Worm (Caenorhabditis elegans): ENCODE results near the gene cab-1.

The cab-1 gene

DNA sequence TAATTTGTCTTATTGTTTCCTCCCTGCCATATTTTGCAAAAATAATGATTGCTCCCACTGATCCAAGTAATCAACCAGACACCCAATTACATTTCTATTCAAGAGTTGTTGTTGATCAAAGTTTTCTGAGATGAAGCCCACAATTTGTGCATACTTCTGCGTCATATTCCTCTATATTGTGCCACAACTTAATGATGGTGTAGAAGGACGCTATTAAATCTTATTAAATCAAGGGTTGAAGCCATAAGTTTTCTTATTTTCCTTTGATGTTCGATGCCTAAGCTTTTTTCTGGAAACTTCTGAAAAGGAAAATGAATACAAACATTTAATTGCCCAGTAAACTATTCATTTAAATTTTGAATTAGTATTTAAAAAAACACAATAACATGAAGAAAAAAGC is 43.9 kb downstream of the cab-1 start:
- peak; percentile 22 for TF ChIP-seq dsc-1 (tag; optimal IDR thresholded peaks at IDR 0.05)
- peak; percentile 6 for TF ChIP-seq nhr-71 (tag; optimal IDR thresholded peaks at IDR 0.05)
- TF ChIP-seq mep-1 (tag; optimal IDR thresholded peaks at IDR 0.05), result peak; percentile 7
- TF ChIP-seq nhr-77 (tag; optimal IDR thresholded peaks at IDR 0.05), result no peak
- TF ChIP-seq lin-14 (GFP tag; optimal IDR thresholded peaks at IDR 0.05), result peak; percentile 0

DNA sequence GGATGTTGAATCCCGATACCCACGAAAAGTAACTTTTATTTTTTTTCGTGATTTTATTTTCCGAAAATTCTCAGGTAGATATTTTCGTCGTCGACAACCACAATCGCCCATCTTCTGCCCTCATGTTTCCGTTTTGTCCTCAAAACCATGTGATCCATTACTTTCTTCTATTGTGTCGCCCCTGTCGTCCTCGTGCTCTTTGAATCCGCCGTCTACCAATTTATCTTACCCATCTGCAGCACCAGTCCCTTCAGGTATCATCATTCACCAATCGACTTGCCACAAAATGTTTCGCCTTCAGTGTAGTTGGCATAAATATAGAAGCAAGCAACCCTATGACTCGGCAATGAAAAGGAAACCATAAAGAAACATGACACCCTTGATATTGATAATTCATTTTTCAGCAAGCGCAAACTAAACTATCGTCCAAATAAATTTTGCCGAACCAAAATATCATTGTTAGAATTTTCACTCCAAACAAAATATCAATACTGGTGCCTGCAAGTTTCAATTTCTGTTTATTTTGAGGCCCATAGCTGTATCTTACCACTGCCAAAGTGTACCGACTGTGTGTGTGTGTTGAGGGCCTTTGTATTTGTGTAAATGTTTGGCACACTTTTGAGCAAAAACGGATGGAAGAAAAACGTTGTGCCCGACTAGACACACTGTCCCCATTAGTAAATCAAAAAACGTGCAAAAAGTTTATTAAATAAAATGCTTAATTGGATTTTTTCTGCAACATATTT is 44.9 kb downstream of the cab-1 start:
- no peak for TF ChIP-seq ceh-88 (GFP tag; IDR thresholded peaks at IDR 0.05)
- no peak for TF ChIP-seq unc-130 (tag; optimal IDR thresholded peaks at IDR 0.05)
- TF ChIP-seq pqm-1 (tag; optimal IDR thresholded peaks at IDR 0.05), result no peak
- TF ChIP-seq mdl-1 (tag; optimal IDR thresholded peaks at IDR 0.05), result peak in 1 of 2 experiments; percentile 66
- TF ChIP-seq hlh-17 (GFP tag; optimal IDR thresholded peaks at IDR 0.05; ENCODE audit: borderline replicate concordance), result no peak
- no peak for TF ChIP-seq aly-2 (tag; optimal IDR thresholded peaks at IDR 0.05)
- TF ChIP-seq fos-1 (tag; optimal IDR thresholded peaks at IDR 0.05), result no peak
- no peak for TF ChIP-seq nhr-237 (tag; optimal IDR thresholded peaks at IDR 0.05)
- no peak for TF ChIP-seq sox-4 (tag; optimal IDR thresholded peaks at IDR 0.05)
- TF ChIP-seq tbx-2 (tag; optimal IDR thresholded peaks at IDR 0.05), result no peak
- no peak for TF ChIP-seq grh-1 (GFP tag; IDR thresholded peaks at IDR 0.05)
- TF ChIP-seq efl-1 (optimal IDR thresholded peaks at IDR 0.05), result no peak
- no peak for TF ChIP-seq efl-1 (GFP tag; optimal IDR thresholded peaks at IDR 0.05 in 1 of 2)
- TF ChIP-seq lin-13 (GFP tag; optimal IDR thresholded peaks at IDR 0.05), result no peak
- TF ChIP-seq jun-1 (tag; optimal IDR thresholded peaks at IDR 0.05), result no peak
- no peak for TF ChIP-seq ceh-8 (GFP tag; optimal IDR thresholded peaks at IDR 0.05)
- no peak for TF ChIP-seq nhr-47 (tag; optimal IDR thresholded peaks at IDR 0.05)
- no peak for TF ChIP-seq unc-30 (tag; optimal IDR thresholded peaks at IDR 0.05)
- TF ChIP-seq snpc-4 (tag; optimal IDR thresholded peaks at IDR 0.05), result no peak
- TF ChIP-seq ztf-11 (tag; optimal IDR thresholded peaks at IDR 0.05), result peak in 1 of 2 experiments; percentile 55
- TF ChIP-seq snu-23 (GFP tag; optimal IDR thresholded peaks at IDR 0.05), result peak; percentile 47
- TF ChIP-seq blmp-1 (tag; optimal IDR thresholded peaks at IDR 0.05), result peak; percentile 43
- TF ChIP-seq nhr-76 (tag; optimal IDR thresholded peaks at IDR 0.05), result no peak
- no peak for TF ChIP-seq efl-3 (GFP tag; optimal IDR thresholded peaks at IDR 0.05)
- TF ChIP-seq sup-37 (GFP tag; optimal IDR thresholded peaks at IDR 0.05), result no peak
- no peak for TF ChIP-seq nhr-12 (tag; optimal IDR thresholded peaks at IDR 0.05)
- TF ChIP-seq nhr-77 (tag; optimal IDR thresholded peaks at IDR 0.05), result no peak
- no peak for TF ChIP-seq Y116A8C.19 (tag; optimal IDR thresholded peaks at IDR 0.05; ENCODE audit: borderline replicate concordance)
- no peak for TF ChIP-seq ceh-90 (tag; optimal IDR thresholded peaks at IDR 0.05)
- no peak for TF ChIP-seq lir-3 (tag; optimal IDR thresholded peaks at IDR 0.05; ENCODE audit: poor library complexity)
- peak; percentile 80 for TF ChIP-seq nhr-20 (tag; optimal IDR thresholded peaks at IDR 0.05)
- peak; percentile 6 for TF ChIP-seq nhr-90 (tag; optimal IDR thresholded peaks at IDR 0.05; ENCODE audit: poor library complexity)
- TF ChIP-seq unc-86 (tag; optimal IDR thresholded peaks at IDR 0.05), result no peak
- TF ChIP-seq vab-15 (tag; optimal IDR thresholded peaks at IDR 0.05), result no peak
- no peak for TF ChIP-seq lin-15B (tag; optimal IDR thresholded peaks at IDR 0.05)
- no peak for TF ChIP-seq mef-2 (tag; optimal IDR thresholded peaks at IDR 0.05)
- TF ChIP-seq ceh-63 (GFP tag; optimal IDR thresholded peaks at IDR 0.05), result no peak
- TF ChIP-seq nhr-84 (tag; optimal IDR thresholded peaks at IDR 0.05), result no peak
- TF ChIP-seq lin-39 (tag; optimal IDR thresholded peaks at IDR 0.05), result no peak
- peak; percentile 19 for TF ChIP-seq C16A3.4 (tag; optimal IDR thresholded peaks at IDR 0.05)
- peak; percentile 50 for TF ChIP-seq lin-14 (GFP tag; optimal IDR thresholded peaks at IDR 0.05)
- no peak for TF ChIP-seq swsn-7 (tag; optimal IDR thresholded peaks at IDR 0.05)
- no peak for TF ChIP-seq zag-1 (tag; optimal IDR thresholded peaks at IDR 0.05)
- no peak for TF ChIP-seq ztf-4 (tag; optimal IDR thresholded peaks at IDR 0.05)
- no peak for TF ChIP-seq unc-98 (GFP tag; IDR thresholded peaks at IDR 0.05)
- no peak for TF ChIP-seq elt-3 (tag; optimal IDR thresholded peaks at IDR 0.05)
- TF ChIP-seq pag-3 (tag; optimal IDR thresholded peaks at IDR 0.05; ENCODE audit: borderline replicate concordance, insufficient read depth), result peak; percentile 24

All from whole organism, L1 larva.